Worm (Caenorhabditis elegans): ENCODE data around the gene D2096.5.

- no peak for TF ChIP-seq ztf-23 (GFP tag; IDR thresholded peaks at IDR 0.05)
- no peak for TF ChIP-seq cog-1 (tag; optimal IDR thresholded peaks at IDR 0.05)
- no peak for TF ChIP-seq ref-1 (GFP tag; conservative IDR thresholded peaks at IDR 0.05)
- no peak for TF ChIP-seq ztf-29 (GFP tag; IDR thresholded peaks at IDR 0.05)
- TF ChIP-seq tab-1 (GFP tag; IDR thresholded peaks at IDR 0.05): no peak
- TF ChIP-seq flt-1 (GFP tag; IDR thresholded peaks at IDR 0.05): no peak
- no peak for TF ChIP-seq klf-2 (GFP tag; conservative IDR thresholded peaks at IDR 0.05)
- no peak for TF ChIP-seq T22C8.4 (GFP tag; IDR thresholded peaks at IDR 0.05)
- TF ChIP-seq med-1 (GFP tag; optimal IDR thresholded peaks at IDR 0.05; ENCODE audit: insufficient read depth): no peak
Observed at ce11 chrIV:8332526-8332925, 27.0 kb downstream of the D2096.5 start, which contains the start of gene lys-10.

Measured in whole organism, midembryonic.